Worm (Caenorhabditis elegans): Measurements from ENCODE around the gene F18C5.5.

Gene F18C5.5

ce11 chrII:6588605-6589292, 22.2 kb upstream of the F18C5.5 start, which contains the start of gene icd-1 (continued):
- peak; percentile 56 for TF ChIP-seq Y5F2A.4 (GFP tag; optimal IDR thresholded peaks at IDR 0.05)
- peak; percentile 91 for TF ChIP-seq dmd-6 (GFP tag; IDR thresholded peaks at IDR 0.05)
- peak; percentile 78 for TF ChIP-seq fkh-10 (GFP tag; optimal IDR thresholded peaks at IDR 0.05)
- no peak for TF ChIP-seq dmd-9 (GFP tag; IDR thresholded peaks at IDR 0.05)
- TF ChIP-seq daf-16 (GFP tag; optimal IDR thresholded peaks at IDR 0.05), result peak; percentile 15 to 88
- TF ChIP-seq daf-16 (tag; optimal IDR thresholded peaks at IDR 0.05), result peak; percentile 57
- TF ChIP-seq fos-1 (tag; optimal IDR thresholded peaks at IDR 0.05), result peak; percentile 78
- peak; percentile 65 for TF ChIP-seq zag-1 (tag; optimal IDR thresholded peaks at IDR 0.05)
- TF ChIP-seq nhr-25 (tag; optimal IDR thresholded peaks at IDR 0.05; ENCODE audit: borderline replicate concordance, insufficient read depth), result peak; percentile 91
- TF ChIP-seq lsy-2 (tag; optimal IDR thresholded peaks at IDR 0.05), result peak; percentile 91 to 95
- TF ChIP-seq lin-38 (GFP tag; IDR thresholded peaks at IDR 0.05), result peak; percentile 91
- TF ChIP-seq unc-130 (GFP tag; optimal IDR thresholded peaks at IDR 0.05), result peak; percentile 89
- TF ChIP-seq pqm-1 (tag; optimal IDR thresholded peaks at IDR 0.05), result peak; percentile 10
- TF ChIP-seq nhr-28 (tag; optimal IDR thresholded peaks at IDR 0.05), result peak; percentile 90
- TF ChIP-seq hif-1 (tag; optimal IDR thresholded peaks at IDR 0.05), result peak; percentile 47 to 83
- TF ChIP-seq F44E2.7 (GFP tag; IDR thresholded peaks at IDR 0.05), result no peak
- TF ChIP-seq daf-12 (tag; optimal IDR thresholded peaks at IDR 0.05), result no peak
- TF ChIP-seq skn-1 (tag; optimal IDR thresholded peaks at IDR 0.05), result no peak
- 0 out of 2 replicates have a peak, but pooled peaks have one; percentile 11 for TF ChIP-seq Y75B8A.6 (GFP tag; IDR thresholded peaks at IDR 0.05)
- TF ChIP-seq R02D3.7 (tag; optimal IDR thresholded peaks at IDR 0.05), result peak; percentile 10
- TF ChIP-seq nhr-77 (tag; optimal IDR thresholded peaks at IDR 0.05), result peak; percentile 96
- peak; percentile 80; the same call in 1 of the 2 replicates for TF ChIP-seq nhr-42 (GFP tag; IDR thresholded peaks at IDR 0.05)
- TF ChIP-seq F10B5.3 (tag; optimal IDR thresholded peaks at IDR 0.05), result peak; percentile 69
- peak; percentile 55; the same call in 1 of the 2 replicates for TF ChIP-seq dmd-8 (GFP tag; IDR thresholded peaks at IDR 0.05)
- peak; percentile 73 for TF ChIP-seq Y48G9A.11 (GFP tag; IDR thresholded peaks at IDR 0.05)
- peak; percentile 95 for TF ChIP-seq nhr-11 (tag; optimal IDR thresholded peaks at IDR 0.05)
- TF ChIP-seq unc-62 (GFP tag; optimal IDR thresholded peaks at IDR 0.05 in 1 of 2), result peak in 1 of 2 experiments; percentile 98
- no peak for TF ChIP-seq unc-62 (tag; optimal IDR thresholded peaks at IDR 0.05)
- no peak for TF ChIP-seq madf-5 (GFP tag; IDR thresholded peaks at IDR 0.05)
- TF ChIP-seq ceh-82 (tag; optimal IDR thresholded peaks at IDR 0.05), result no peak
- peak; percentile 93 for TF ChIP-seq php-3 (GFP tag; IDR thresholded peaks at IDR 0.05)
- peak; percentile 89 for TF ChIP-seq ctbp-1 (GFP tag; IDR thresholded peaks at IDR 0.05)
- TF ChIP-seq nhr-48 (tag; optimal IDR thresholded peaks at IDR 0.05), result peak; percentile 92
- TF ChIP-seq Y105C5A.15 (GFP tag; IDR thresholded peaks at IDR 0.05), result no peak; the same call in 1 of the 2 replicates
- TF ChIP-seq ztf-11 (tag; optimal IDR thresholded peaks at IDR 0.05), result no peak
- peak; percentile 58 for TF ChIP-seq lin-15B (tag; optimal IDR thresholded peaks at IDR 0.05)
- peak; percentile 72 for TF ChIP-seq lin-29 (GFP tag; IDR thresholded peaks at IDR 0.05)
- TF ChIP-seq sdz-12 (GFP tag; optimal IDR thresholded peaks at IDR 0.05), result no peak
- TF ChIP-seq mes-2 (tag; optimal IDR thresholded peaks at IDR 0.05; ENCODE audit: poor library complexity, severe bottlenecking), result peak; percentile 92
- peak in 1 of 2 experiments; percentile 51 for TF ChIP-seq ZK546.5 (tag; optimal IDR thresholded peaks at IDR 0.05)
- peak; percentile 92 for TF ChIP-seq lin-13 (GFP tag; optimal IDR thresholded peaks at IDR 0.05)
- TF ChIP-seq gei-8 (GFP tag; optimal IDR thresholded peaks at IDR 0.05), result peak; percentile 59
- peak; percentile 88 for TF ChIP-seq mdt-29 (GFP tag; IDR thresholded peaks at IDR 0.05)
- TF ChIP-seq saeg-2 (GFP tag; IDR thresholded peaks at IDR 0.05), result peak; percentile 78
- TF ChIP-seq ceh-62 (tag; optimal IDR thresholded peaks at IDR 0.05), result no peak
- TF ChIP-seq egl-43 (GFP tag; IDR thresholded peaks at IDR 0.05), result peak; percentile 78
- TF ChIP-seq spr-3 (GFP tag; optimal IDR thresholded peaks at IDR 0.05), result peak; percentile 71
- peak; percentile 90 for TF ChIP-seq T20F7.1 (GFP tag; optimal IDR thresholded peaks at IDR 0.05)
- TF ChIP-seq F26F4.8 (GFP tag; conservative IDR thresholded peaks at IDR 0.05), result no peak
- TF ChIP-seq zip-2 (tag; optimal IDR thresholded peaks at IDR 0.05), result peak; percentile 75
- peak; percentile 72 for TF ChIP-seq mxl-3 (GFP tag; optimal IDR thresholded peaks at IDR 0.05)
